Fruit fly (Drosophila melanogaster): ENCODE results near the gene OtopLb.

OtopLb gene

dm6 chr2L:3299142-3299541 is 18.8 kb upstream of the OtopLb start:
- no peak for TF ChIP-seq noc (tag; optimal IDR thresholded peaks at IDR 0.05)

dm6 chr2L:3298065-3298469 is 17.7 kb upstream of the OtopLb start:
- no peak for TF ChIP-seq noc (tag; optimal IDR thresholded peaks at IDR 0.05)

dm6 chr2L:3294572-3294971 is 14.2 kb upstream of the OtopLb start, which contains the start of gene CG9664:
CG9664 (minus strand) TSS chr2L:3294706.
- TF ChIP-seq noc (tag; optimal IDR thresholded peaks at IDR 0.05), result no peak

- TF ChIP-seq noc (tag; optimal IDR thresholded peaks at IDR 0.05), result no peak
Measured at dm6 chr2L:3293718-3294340, 13.5 kb upstream of the OtopLb start.

dm6 chr2L:3278786-3279185 is 1.5 kb downstream of the OtopLb start:
- TF ChIP-seq noc (tag; optimal IDR thresholded peaks at IDR 0.05), result no peak

- no peak for TF ChIP-seq noc (tag; optimal IDR thresholded peaks at IDR 0.05)
Measured at dm6 chr2L:3269137-3269536, 11.2 kb downstream of the OtopLb start, which contains the start of gene CG3347. CG3347 (plus strand) TSS chr2L:3269437.

- TF ChIP-seq noc (tag; optimal IDR thresholded peaks at IDR 0.05), result no peak
Measured at dm6 chr2L:3265635-3266034, 14.7 kb downstream of the OtopLb start.

- TF ChIP-seq noc (tag; optimal IDR thresholded peaks at IDR 0.05), result no peak
Measured at dm6 chr2L:3246030-3246429, 34.3 kb downstream of the OtopLb start.

dm6 chr2L:3231239-3231638 is 49.1 kb downstream of the OtopLb start:
- no peak for TF ChIP-seq noc (tag; optimal IDR thresholded peaks at IDR 0.05)

- TF ChIP-seq noc (tag; optimal IDR thresholded peaks at IDR 0.05), result no peak
Measured at dm6 chr2L:3228694-3229093, 51.6 kb downstream of the OtopLb start.
